Worm (Caenorhabditis elegans): ENCODE data around the gene T17A3.12.

- TF ChIP-seq snpc-4 (tag; optimal IDR thresholded peaks at IDR 0.05) (no peak), ceh-28 (tag; optimal IDR thresholded peaks at IDR 0.05) (no peak), pqm-1 (tag; optimal IDR thresholded peaks at IDR 0.05) (peak; percentile 87), ceh-82 (tag; optimal IDR thresholded peaks at IDR 0.05) (no peak), fkh-10 (GFP tag; optimal IDR thresholded peaks at IDR 0.05) (no peak), elt-3 (tag; optimal IDR thresholded peaks at IDR 0.05) (no peak), hmg-11 (tag; optimal IDR thresholded peaks at IDR 0.05) (no peak), lin-39 (tag; optimal IDR thresholded peaks at IDR 0.05) (no peak), nhr-12 (tag; optimal IDR thresholded peaks at IDR 0.05) (no peak), nhr-28 (tag; optimal IDR thresholded peaks at IDR 0.05) (no peak), eor-1 (tag; optimal IDR thresholded peaks at IDR 0.05) (no peak), tbx-2 (tag; optimal IDR thresholded peaks at IDR 0.05) (no peak), ztf-11 (tag; optimal IDR thresholded peaks at IDR 0.05) (no peak), pha-4 (tag; optimal IDR thresholded peaks at IDR 0.05) (peak; percentile 58)
Measured at ce11 chrIII:120199-120598, 24.8 kb downstream of the T17A3.12 start, which contains the start of gene pals-24.
